Fruit fly (Drosophila melanogaster): ENCODE data around the gene LanB1.

LanB1 gene

dm6 chr2L:7855108-7855507, 43.9 kb downstream of the LanB1 start, which contains the start of gene CG14535:
Gene CG14535 (minus strand): TSS chr2L:7855475.
- TF ChIP-seq CG6808 (GFP tag; optimal IDR thresholded peaks at IDR 0.05) (no peak), CG6276 (GFP tag; optimal IDR thresholded peaks at IDR 0.05) (peak; percentile 39), CG15336 (GFP tag; IDR thresholded peaks at IDR 0.05) (peak; percentile 56; the same call in 1 of the 2 replicates), eg (GFP tag; IDR thresholded peaks at IDR 0.05) (0 out of 3 replicates have a peak, but pooled peaks have one; percentile 30), CG10631 (GFP tag; optimal IDR thresholded peaks at IDR 0.05) (no peak), CG10669 (GFP tag; optimal IDR thresholded peaks at IDR 0.05) (no peak), Eip78C (GFP tag) (peak; percentile 11)

dm6 chr2L:7856380-7857127, 45.3 kb downstream of the LanB1 start, which contains the start of gene lectin-28C:
Gene lectin-28C (plus strand): TSS chr2L:7857077.
- TF ChIP-seq CG3032 (tag; optimal IDR thresholded peaks at IDR 0.05), result peak; percentile 12
- peak; percentile 31 for TF ChIP-seq Hr39 (GFP tag; optimal IDR thresholded peaks at IDR 0.05)
- peak; percentile 7 for TF ChIP-seq CG31627 (GFP tag; optimal IDR thresholded peaks at IDR 0.05)
- TF ChIP-seq eg (GFP tag; IDR thresholded peaks at IDR 0.05), result 0 out of 3 replicates have a peak, but pooled peaks have one; percentile 9
- TF ChIP-seq Eip78C (GFP tag), result peak; percentile 41
- peak; percentile 3 for TF ChIP-seq CG6808 (GFP tag; optimal IDR thresholded peaks at IDR 0.05)
- TF ChIP-seq Sox14 (GFP tag; optimal IDR thresholded peaks at IDR 0.05), result peak; percentile 46
- TF ChIP-seq lz (GFP tag; optimal IDR thresholded peaks at IDR 0.05), result peak; percentile 14
- peak; percentile 9 for TF ChIP-seq fkh (GFP tag; optimal IDR thresholded peaks at IDR 0.05)
- peak; percentile 14 for TF ChIP-seq cyc (GFP tag; optimal IDR thresholded peaks at IDR 0.05)
- peak; percentile 55 for TF ChIP-seq svp (GFP tag)

dm6 chr2L:7860739-7861138, 49.5 kb downstream of the LanB1 start, which contains the start of gene TwdlE:
Gene TwdlE (minus strand): TSS chr2L:7860839.
- peak; percentile 66 for TF ChIP-seq Eip78C (GFP tag)
- TF ChIP-seq salr (GFP tag; optimal IDR thresholded peaks at IDR 0.05), result no peak
- TF ChIP-seq spab (GFP tag; optimal IDR thresholded peaks at IDR 0.05), result no peak

- TF ChIP-seq Ets96B (tag; optimal IDR thresholded peaks at IDR 0.05) (no peak), Blimp-1 (GFP tag; optimal IDR thresholded peaks at IDR 0.05) (peak; percentile 88)
Measured at dm6 chr2L:7861733-7862132, 50.5 kb downstream of the LanB1 start.

DNA sequence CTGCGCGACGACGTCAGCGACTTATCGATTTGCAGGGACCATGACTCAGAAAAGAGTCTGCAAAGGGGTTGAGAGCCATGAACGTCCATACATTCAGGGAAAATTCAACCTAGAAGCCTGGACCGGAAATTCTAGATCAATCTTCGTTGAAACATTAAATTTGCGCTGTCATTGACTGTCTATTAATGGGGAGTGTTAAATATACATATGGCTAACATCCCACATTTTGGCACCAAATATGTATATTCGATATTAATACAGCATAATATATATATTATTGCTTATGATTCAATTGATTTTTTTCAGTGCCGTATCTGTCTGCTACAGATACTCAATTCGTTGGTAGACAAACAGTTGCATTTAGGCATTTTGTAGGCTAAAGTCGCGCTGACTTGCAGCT, 57.4 kb downstream of the LanB1 start:
- TF ChIP-seq CG15336 (GFP tag; IDR thresholded peaks at IDR 0.05), result 0 out of 2 replicates have a peak, but pooled peaks have one; percentile 13
- TF ChIP-seq pdm3 (GFP tag; optimal IDR thresholded peaks at IDR 0.05), result peak; percentile 12
- peak; percentile 40 for TF ChIP-seq Ets96B (tag; optimal IDR thresholded peaks at IDR 0.05)
- 0 out of 3 replicates have a peak, but pooled peaks have one; percentile 25 for TF ChIP-seq eg (GFP tag; IDR thresholded peaks at IDR 0.05)
- TF ChIP-seq CG9139 (GFP tag; optimal IDR thresholded peaks at IDR 0.05), result no peak
- peak; percentile 37; the same call in 1 of the 3 replicates for TF ChIP-seq CG8119 (GFP tag; IDR thresholded peaks at IDR 0.05)
- TF ChIP-seq achi (GFP tag; optimal IDR thresholded peaks at IDR 0.05), result peak; percentile 5
- peak; percentile 36 for TF ChIP-seq OdsH (GFP tag; optimal IDR thresholded peaks at IDR 0.05)
- TF ChIP-seq CG1621 (tag; optimal IDR thresholded peaks at IDR 0.05), result peak; percentile 13
- TF ChIP-seq fkh (GFP tag; optimal IDR thresholded peaks at IDR 0.05), result no peak
- peak; percentile 2 for TF ChIP-seq CG6276 (GFP tag; optimal IDR thresholded peaks at IDR 0.05)
- peak; percentile 10 for TF ChIP-seq CG6808 (GFP tag; optimal IDR thresholded peaks at IDR 0.05)
- peak in 1 of 2 experiments; percentile 20 for TF ChIP-seq salr (GFP tag; optimal IDR thresholded peaks at IDR 0.05)
- TF ChIP-seq dsx (GFP tag; optimal IDR thresholded peaks at IDR 0.05; ENCODE audit: poor library complexity, severe bottlenecking), result peak; percentile 43
- TF ChIP-seq CG6792 (GFP tag; optimal IDR thresholded peaks at IDR 0.05), result no peak
- TF ChIP-seq Eip75B (GFP tag; optimal IDR thresholded peaks at IDR 0.05), result peak; percentile 18
- TF ChIP-seq Sox14 (GFP tag; optimal IDR thresholded peaks at IDR 0.05), result no peak
- TF ChIP-seq CG6854 (GFP tag; optimal IDR thresholded peaks at IDR 0.05), result no peak
- peak in 1 of 2 experiments; percentile 30 for TF ChIP-seq ss (GFP tag; optimal IDR thresholded peaks at IDR 0.05)
- TF ChIP-seq dac (GFP tag; optimal IDR thresholded peaks at IDR 0.05), result no peak
- peak; percentile 35 for TF ChIP-seq CG3032 (tag; optimal IDR thresholded peaks at IDR 0.05)
- peak; percentile 44 for TF ChIP-seq CG10669 (GFP tag; optimal IDR thresholded peaks at IDR 0.05)
- TF ChIP-seq CG8319 (GFP tag; optimal IDR thresholded peaks at IDR 0.05), result peak; percentile 1
- no peak for TF ChIP-seq fd85E (GFP tag; optimal IDR thresholded peaks at IDR 0.05)
- peak; percentile 33 for TF ChIP-seq spab (GFP tag; optimal IDR thresholded peaks at IDR 0.05)
- peak; percentile 36 for TF ChIP-seq CG32006 (GFP tag; optimal IDR thresholded peaks at IDR 0.05)
- TF ChIP-seq CG3919 (GFP tag; optimal IDR thresholded peaks at IDR 0.05), result peak; percentile 33
- TF ChIP-seq Hr4 (GFP tag; optimal IDR thresholded peaks at IDR 0.05), result peak; percentile 18
- peak; percentile 78 for TF ChIP-seq Eip78C (GFP tag)
- TF ChIP-seq acj6 (GFP tag; optimal IDR thresholded peaks at IDR 0.05), result peak; percentile 6
- no peak; the same call in 1 of the 2 replicates for TF ChIP-seq CG11294 (GFP tag; IDR thresholded peaks at IDR 0.05)
- TF ChIP-seq CG34406 (GFP tag; optimal IDR thresholded peaks at IDR 0.05), result no peak

All from whole organism, prepupa.